Fruit fly (Drosophila melanogaster) ovary, adult (tissue): ENCODE measurements around the gene wgn.

Experiments
- CG17801 ChIP-seq: fragments of 200-800 bp; optimal IDR thresholded peaks from 2 replicates; lab custom pipeline; 2019; ENCODE audit warnings: missing biosample characterization, mild to moderate bottlenecking, missing genetic modification characterization, moderate library complexity; ENCODE audit not compliant: partially characterized antibody

The wgn gene

DNA sequence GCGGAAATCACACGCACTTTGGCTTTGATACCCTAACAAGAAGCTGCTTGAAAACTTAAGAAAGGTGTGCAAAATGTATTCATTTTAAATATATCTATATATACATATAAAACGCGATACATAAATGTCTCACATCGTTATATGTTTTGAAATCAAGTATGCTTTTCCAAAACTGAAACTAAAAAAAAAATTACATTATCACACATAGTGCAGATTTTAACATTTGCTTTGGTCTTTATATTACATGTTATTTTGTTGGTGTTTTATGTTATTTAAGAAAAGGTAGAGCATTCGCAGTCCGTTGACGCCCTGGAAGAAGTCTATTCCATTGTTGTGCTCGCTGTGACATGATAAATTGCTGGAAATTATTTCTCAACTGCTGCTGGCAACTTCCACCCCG is 16.6 kb downstream of the wgn start:
- no peak for TF ChIP-seq CG17801

DNA sequence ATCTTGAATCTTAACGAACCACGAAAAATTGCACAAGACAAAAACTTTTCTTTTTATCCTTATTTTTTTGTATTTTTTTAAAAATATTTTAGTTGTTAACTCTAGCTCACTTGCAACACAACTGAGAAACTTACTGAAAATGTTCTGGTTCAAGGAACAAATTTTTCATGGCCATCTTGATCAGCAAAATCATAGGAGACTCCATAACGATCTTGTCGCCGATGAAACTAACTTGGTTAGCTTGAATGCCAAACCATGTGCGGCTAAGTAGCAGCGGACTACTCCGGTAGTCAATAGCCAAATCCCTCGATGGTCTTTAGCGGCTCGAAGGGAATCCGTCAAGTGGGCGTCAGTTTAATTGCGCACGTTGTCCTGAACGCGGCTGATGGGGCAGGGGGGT is 17.2 kb downstream of the wgn start, which contains the start of gene CG15040:
Gene CG15040, minus strand, starts transcription at position 101 of the 400 bp plus-strand sequence.
- TF ChIP-seq CG17801, result no peak

DNA sequence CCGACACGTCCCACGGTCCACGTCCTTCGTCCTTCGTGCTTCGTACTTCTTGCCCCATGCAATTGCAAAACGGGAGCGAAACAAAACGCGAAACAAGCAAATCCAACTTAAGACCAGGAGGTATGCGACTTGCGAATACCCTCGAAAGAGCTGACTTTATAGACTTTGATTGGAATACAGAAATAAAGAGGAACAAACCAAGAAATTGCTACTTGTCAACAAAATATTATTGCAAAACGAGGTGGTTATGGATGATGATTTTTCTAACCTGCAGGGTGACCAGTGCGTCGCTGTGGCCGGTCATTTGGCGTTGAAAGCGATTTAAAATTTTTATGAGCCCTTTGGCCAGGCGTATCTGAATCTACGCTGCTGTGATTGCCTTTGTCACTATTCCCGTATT is 21.3 kb downstream of the wgn start:
- no peak for TF ChIP-seq CG17801

DNA sequence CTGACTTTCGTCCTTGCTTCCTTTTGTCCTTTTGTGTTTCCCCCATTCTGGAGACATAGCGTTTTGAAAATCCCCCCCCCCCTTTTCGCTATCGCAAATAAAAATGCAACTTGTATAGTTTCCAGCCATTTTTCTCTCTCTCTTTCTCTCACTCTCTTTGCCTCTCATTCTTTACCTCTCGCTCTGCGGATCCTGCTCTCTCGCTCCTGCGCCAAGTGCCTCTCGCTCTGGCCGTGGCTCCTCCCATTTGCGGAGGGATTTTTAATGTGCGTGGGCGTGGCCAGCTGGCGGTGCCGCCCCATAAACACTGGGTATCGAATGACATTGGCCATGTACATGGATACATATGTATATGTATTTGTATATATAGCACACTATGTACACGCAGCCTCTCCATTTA is 47.4 kb downstream of the wgn start:
- TF ChIP-seq CG17801, result no peak

DNA sequence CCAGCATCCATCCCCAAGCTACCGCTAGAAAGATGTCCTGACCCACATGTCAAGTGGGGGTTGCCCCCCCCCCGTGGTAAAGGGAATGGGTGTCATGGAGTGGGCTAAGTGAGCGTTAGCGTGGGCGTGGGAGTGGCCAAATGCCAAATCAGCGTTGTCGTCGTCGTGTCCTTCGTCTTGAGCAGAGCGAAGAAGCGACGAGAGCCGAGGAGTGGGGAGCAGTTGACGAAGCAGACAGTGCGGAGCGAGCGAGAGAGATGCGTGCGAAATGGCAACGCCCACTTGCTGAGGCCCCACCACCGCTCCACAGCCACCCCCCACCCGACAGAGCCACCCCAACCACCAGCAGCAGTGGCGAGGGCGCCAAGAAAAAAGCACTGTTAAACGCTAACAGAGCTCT is 59.6 kb downstream of the wgn start:
- TF ChIP-seq CG17801, result no peak
